Fruit fly (Drosophila melanogaster) whole organism, embryonic: ENCODE data around the gene CG9328.
A peak's percentile ranks its signal among the peaks of the same experiment; 100 is the strongest.

Experiments
- Asciz ChIP-seq: fragments of 200-800 bp; sonication (Bioruptor generic); optimal IDR thresholded peaks from 2 replicates; lab custom pipeline; 2017; ENCODE audit warnings: missing biosample characterization, mild to moderate bottlenecking, missing genetic modification characterization, missing genetic modification reagents
- Atf6 ChIP-seq: fragments of 200-800 bp; sonication (Bioruptor generic); IDR thresholded peaks from 2 replicates; pipeline ENCODE4 v1.3.6; 2022; ENCODE audit warnings: missing biosample characterization, missing genetic modification characterization
- CG10209 ChIP-seq: fragments of 200-800 bp; sonication (Bioruptor generic); optimal IDR thresholded peaks from 3 replicates; lab custom pipeline; 2017; ENCODE audit warnings: missing biosample characterization, mild to moderate bottlenecking, missing genetic modification characterization, missing genetic modification reagents
- CG11085 ChIP-seq: fragments of 200-800 bp; sonication (Bioruptor generic); IDR thresholded peaks from 2 replicates; pipeline ENCODE4 v1.3.6; 2022; ENCODE audit warnings: missing biosample characterization, missing genetic modification characterization
- CG15601 ChIP-seq: fragments of 200-800 bp; sonication (Bioruptor generic); optimal IDR thresholded peaks from 3 replicates; lab custom pipeline; 2019; ENCODE audit warnings: missing biosample characterization, mild to moderate bottlenecking, missing genetic modification characterization, moderate library complexity
- CG16813 ChIP-seq: fragments of 200-800 bp; sonication (Bioruptor generic); IDR thresholded peaks from 3 replicates; pipeline ENCODE4 v1.3.6; 2022; ENCODE audit warnings: missing biosample characterization, missing genetic modification characterization; ENCODE audit not compliant: partially characterized antibody
- CG17612 ChIP-seq: fragments of 200-800 bp; sonication (Bioruptor generic); IDR thresholded peaks from 2 replicates; pipeline ENCODE4 v1.3.6; 2022; ENCODE audit warnings: missing biosample characterization, missing genetic modification characterization
- CG18476 ChIP-seq: fragments of 200-800 bp; sonication (Bioruptor generic); optimal IDR thresholded peaks from 2 replicates; lab custom pipeline; 2016; ENCODE audit warnings: missing biosample characterization, mild to moderate bottlenecking, missing genetic modification characterization
- CG2678 ChIP-seq: fragments of 200-800 bp; sonication (Bioruptor generic); optimal IDR thresholded peaks from 3 replicates; lab custom pipeline; 2019; ENCODE audit warnings: missing biosample characterization, mild to moderate bottlenecking, missing genetic modification characterization, moderate library complexity
- CG3065 ChIP-seq: fragments of 200-800 bp; sonication (Bioruptor generic); optimal IDR thresholded peaks from 2 replicates; lab custom pipeline; 2016; ENCODE audit warnings: missing biosample characterization, missing genetic modification characterization
- CG31388 ChIP-seq: fragments of 200-800 bp; sonication (Bioruptor generic); optimal IDR thresholded peaks from 2 replicates; lab custom pipeline; 2016; ENCODE audit warnings: missing biosample characterization, missing genetic modification characterization
- CG32772 ChIP-seq: fragments of 200-800 bp; sonication (Bioruptor generic); IDR thresholded peaks from 2 replicates; pipeline ENCODE4 v1.3.6; 2022; ENCODE audit warnings: missing biosample characterization, missing genetic modification characterization
- CG6254 ChIP-seq: fragments of 200-800 bp; sonication (Bioruptor generic); optimal IDR thresholded peaks from 3 replicates; lab custom pipeline; 2017; ENCODE audit warnings: mild to moderate bottlenecking, missing biosample characterization, missing genetic modification reagents, missing genetic modification characterization
- CG6683 ChIP-seq: fragments of 200-800 bp; sonication (Bioruptor generic); optimal IDR thresholded peaks from 2 replicates; lab custom pipeline; 2017; ENCODE audit warnings: missing biosample characterization, mild to moderate bottlenecking, missing genetic modification characterization, missing genetic modification reagents
- CG6854 ChIP-seq: fragments of 200-800 bp; sonication (Bioruptor generic); optimal IDR thresholded peaks from 3 replicates; lab custom pipeline; 2017; ENCODE audit warnings: missing biosample characterization, mild to moderate bottlenecking, missing genetic modification characterization
- CG7987 ChIP-seq: fragments of 200-800 bp; sonication (Bioruptor generic); optimal IDR thresholded peaks from 2 replicates; lab custom pipeline; 2018; ENCODE audit warnings: missing biosample characterization, mild to moderate bottlenecking, missing genetic modification characterization, moderate library complexity
- CG9727 ChIP-seq: fragments of 200-800 bp; sonication (Bioruptor generic); optimal IDR thresholded peaks from 3 replicates; lab custom pipeline; 2017; ENCODE audit warnings: missing biosample characterization, mild to moderate bottlenecking, missing genetic modification characterization
- CG9797 ChIP-seq: fragments of 200-800 bp; sonication (Bioruptor generic); optimal IDR thresholded peaks from 3 replicates; lab custom pipeline; 2018; ENCODE audit warnings: missing biosample characterization, mild to moderate bottlenecking, missing genetic modification characterization
- CG9876 ChIP-seq: fragments of 200-800 bp; sonication (Bioruptor generic); optimal IDR thresholded peaks from 2 replicates; lab custom pipeline; 2016; ENCODE audit warnings: missing biosample characterization, missing genetic modification characterization
- Chrac-16 ChIP-seq: fragments of 200-800 bp; sonication (Bioruptor generic); optimal IDR thresholded peaks from 3 replicates; lab custom pipeline; 2016; ENCODE audit warnings: missing biosample characterization, missing genetic modification characterization
- CkIIα-i1 ChIP-seq: fragments of 200-800 bp; sonication (Bioruptor generic); IDR thresholded peaks from 2 replicates; pipeline ENCODE4 v1.3.6; 2022; ENCODE audit warnings: missing biosample characterization, missing genetic modification characterization
- D19A ChIP-seq: fragments of 200-800 bp; optimal IDR thresholded peaks from 3 replicates; lab custom pipeline; 2019; ENCODE audit warnings: missing biosample characterization, mild to moderate bottlenecking, missing genetic modification characterization, moderate library complexity
- Dfd ChIP-seq, 2 experiments: fragments of >200 bp; optimal IDR thresholded peaks; 2 replicates each; lab custom pipeline; 2017; ENCODE audit warnings: missing biosample characterization in 2 of 2, missing genetic modification characterization in 2 of 2
- E2f2 ChIP-seq: fragments of 200-800 bp; sonication (Bioruptor generic); IDR thresholded peaks from 2 replicates; pipeline ENCODE4 v1.3.6; 2022; ENCODE audit warnings: missing biosample characterization, missing genetic modification characterization
- Ets97D ChIP-seq: fragments of 200-800 bp; sonication (Bioruptor generic); optimal IDR thresholded peaks from 3 replicates; lab custom pipeline; 2016; ENCODE audit warnings: missing biosample characterization, missing genetic modification characterization
- HmgD ChIP-seq: fragments of 200-800 bp; sonication (Bioruptor generic); optimal IDR thresholded peaks from 3 replicates; lab custom pipeline; 2016; ENCODE audit warnings: missing biosample characterization, missing genetic modification characterization
- Hsf ChIP-seq: fragments of 200-800 bp; sonication (Bioruptor generic); optimal IDR thresholded peaks from 3 replicates; lab custom pipeline; 2016; ENCODE audit warnings: missing biosample characterization, missing genetic modification characterization
- Med ChIP-seq: fragments of 200-800 bp; sonication (Bioruptor generic); peaks from one replicate; lab custom pipeline; 2016; ENCODE audit warnings: missing biosample characterization, missing genetic modification characterization, mild to moderate bottlenecking, inconsistent platforms, moderate library complexity
- Myb ChIP-seq: fragments of 200-800 bp; sonication (Bioruptor generic); optimal IDR thresholded peaks from 2 replicates; lab custom pipeline; 2016; ENCODE audit warnings: missing biosample characterization, missing genetic modification characterization
- Rx ChIP-seq: fragments of 200-800 bp; sonication (Bioruptor generic); IDR thresholded peaks from 2 replicates; pipeline ENCODE4 v1.3.6; 2022; ENCODE audit warnings: missing biosample characterization, missing genetic modification characterization
- Sox102F ChIP-seq: fragments of 200-800 bp; sonication (Bioruptor generic); optimal IDR thresholded peaks from 2 replicates; lab custom pipeline; 2018; ENCODE audit warnings: missing biosample characterization, mild to moderate bottlenecking, missing genetic modification characterization, moderate library complexity
- ac ChIP-seq: fragments of 200-800 bp; sonication (Bioruptor generic); optimal IDR thresholded peaks from 3 replicates; lab custom pipeline; 2017; ENCODE audit warnings: missing biosample characterization, mild to moderate bottlenecking, missing genetic modification characterization
- br ChIP-seq: fragments of >200 bp; optimal IDR thresholded peaks from 2 replicates; lab custom pipeline; 2017
- btn ChIP-seq: fragments of 200-800 bp; sonication (Bioruptor generic); optimal IDR thresholded peaks from 2 replicates; lab custom pipeline; 2016; ENCODE audit warnings: missing biosample characterization, missing genetic modification characterization
- crp ChIP-seq, 2 experiments: fragments of 200-800 bp; sonication (Bioruptor generic); optimal IDR thresholded peaks; 2 replicates in 1 of 2; 3 replicates in 1 of 2; lab custom pipeline; 2017; ENCODE audit warnings: missing biosample characterization in 2 of 2, missing genetic modification characterization in 2 of 2, mild to moderate bottlenecking in 1 of 2, moderate library complexity in 1 of 2
- da ChIP-seq: fragments of 200-800 bp; sonication (Bioruptor generic); optimal IDR thresholded peaks from 2 replicates; lab custom pipeline; 2016; ENCODE audit warnings: missing biosample characterization, missing genetic modification characterization
- eve ChIP-seq, 2 experiments: fragments of >200 bp; optimal IDR thresholded peaks; 2 replicates each; lab custom pipeline; 2017; ENCODE audit warnings: missing biosample characterization in 2 of 2, missing genetic modification characterization in 2 of 2
- gsb ChIP-seq: fragments of 200-800 bp; sonication (Bioruptor generic); IDR thresholded peaks from 2 replicates; pipeline ENCODE4 v1.3.6; 2022; ENCODE audit warnings: missing biosample characterization, missing genetic modification characterization
- mirr ChIP-seq: fragments of 200-800 bp; sonication (Bioruptor generic); optimal IDR thresholded peaks from 3 replicates; lab custom pipeline; 2018; ENCODE audit warnings: missing biosample characterization, mild to moderate bottlenecking, missing genetic modification characterization
- mld ChIP-seq: fragments of 200-800 bp; sonication (Bioruptor generic); IDR thresholded peaks from 3 replicates; pipeline ENCODE4 v1.3.6; 2022; ENCODE audit warnings: missing biosample characterization, missing genetic modification characterization; ENCODE audit not compliant: partially characterized antibody
- nerfin-2 ChIP-seq: fragments of 200-800 bp; sonication (Bioruptor generic); IDR thresholded peaks from 2 replicates; pipeline ENCODE4 v1.3.6; 2022; ENCODE audit warnings: missing biosample characterization, missing genetic modification characterization; ENCODE audit not compliant: partially characterized antibody
- pan ChIP-seq, 4 experiments: fragments of >200 bp in 3 of 4; fragments of 200-800 bp in 1 of 4; sonication (Bioruptor generic) in 1 of 4; optimal IDR thresholded peaks in 3 of 4; IDR thresholded peaks in 1 of 4; 2 replicates each; pipeline versions ENCODE4 v1.3.6 to Lab custom; 2017 to 2022; ENCODE audit warnings: missing biosample characterization in 2 of 4, missing genetic modification characterization in 2 of 4, mixed read lengths in 1 of 4
- peb ChIP-seq: fragments of 200-800 bp; sonication (Bioruptor generic); IDR thresholded peaks from 2 replicates; pipeline ENCODE4 v1.3.6; 2022; ENCODE audit warnings: missing biosample characterization, missing genetic modification characterization
- schlank ChIP-seq: fragments of 200-800 bp; sonication (Bioruptor generic); optimal IDR thresholded peaks from 2 replicates; lab custom pipeline; 2018; ENCODE audit warnings: missing biosample characterization, mild to moderate bottlenecking, missing genetic modification characterization
- ssp ChIP-seq: fragments of 200-800 bp; sonication (Bioruptor generic); IDR thresholded peaks from 2 replicates; pipeline ENCODE4 v1.3.6; 2022; ENCODE audit warnings: missing biosample characterization, missing genetic modification characterization
- stc ChIP-seq: fragments of 200-800 bp; sonication (Bioruptor generic); IDR thresholded peaks from 2 replicates; pipeline ENCODE4 v1.3.6; 2022; ENCODE audit warnings: missing biosample characterization, missing genetic modification characterization
- tio ChIP-seq: fragments of 200-800 bp; sonication (Bioruptor generic); optimal IDR thresholded peaks from 2 replicates; lab custom pipeline; 2017; ENCODE audit warnings: missing biosample characterization, missing genetic modification characterization, inconsistent platforms
- tll ChIP-seq, 2 experiments: fragments of 200-800 bp in 1 of 2; fragments of >200 bp in 1 of 2; sonication (Bioruptor generic) in 1 of 2; optimal IDR thresholded peaks; 2 replicates each; lab custom pipeline; 2017 to 2019; ENCODE audit warnings: missing biosample characterization in 2 of 2, missing genetic modification characterization in 2 of 2, mild to moderate bottlenecking in 1 of 2, moderate library complexity in 1 of 2

The CG9328 gene

DNA sequence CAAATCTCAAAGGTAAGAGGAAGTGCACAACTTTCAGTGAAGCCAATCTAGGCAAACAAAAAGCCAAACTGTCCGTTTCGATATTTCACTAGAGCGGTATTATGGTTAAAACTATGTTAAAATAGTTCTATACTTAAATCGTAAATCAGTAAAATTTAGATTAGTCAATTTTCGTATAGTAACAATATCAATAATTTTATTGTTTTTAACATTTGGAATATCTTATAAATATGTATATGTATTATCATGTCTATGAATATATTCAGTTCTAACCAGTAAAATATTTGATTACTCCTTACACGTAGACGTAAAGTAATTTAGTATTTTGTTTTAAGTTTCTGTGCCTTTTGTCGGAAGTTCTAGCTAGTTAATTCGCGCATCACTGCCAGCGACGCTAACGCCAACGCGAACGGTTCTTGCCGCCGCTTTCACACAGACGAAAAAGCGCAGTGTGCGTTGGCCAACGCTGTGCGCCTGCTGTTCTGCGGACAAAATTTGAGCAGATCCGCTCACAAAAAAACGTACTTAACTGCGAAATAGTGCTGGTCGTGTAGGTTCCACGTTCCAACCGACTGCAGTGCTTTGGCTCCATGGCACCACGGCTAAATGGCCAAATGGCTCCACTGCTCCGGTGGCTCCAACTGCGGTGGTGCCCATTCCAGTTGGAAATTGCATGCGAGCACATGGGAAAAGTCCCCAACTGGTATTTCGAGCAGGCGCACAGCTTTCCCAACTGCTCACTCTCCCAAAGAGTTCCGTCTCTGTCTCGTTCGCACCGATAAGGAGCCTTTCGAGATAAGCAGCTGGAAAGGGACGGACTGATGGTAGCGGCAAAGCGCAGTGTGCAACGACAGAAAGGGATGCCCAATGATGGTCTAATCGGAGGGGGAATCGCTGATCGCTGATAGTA, 25.9 kb downstream of the CG9328 start (continued):
- TF ChIP-seq CG7987 (GFP tag; lab: Kevin White, UChicago) (peak; percentile 16), Asciz (GFP tag; lab: Kevin White, UChicago) (no peak), Dfd (GFP tag; optimal IDR thresholded peaks at IDR 0.05; lab: Kevin White, UChicago) (no peak), ssp (GFP tag; lab: Robert Waterston, UW) (peak; percentile 29; the same call in 1 of the 2 replicates), CG11085 (no peak), CG31388 (GFP tag; lab: Kevin White, UChicago) (no peak), CG9797 (GFP tag; lab: Kevin White, UChicago) (peak; percentile 5), CG10209 (GFP tag; lab: Kevin White, UChicago) (no peak), CG9727 (no peak), CG6854 (GFP tag; lab: Kevin White, UChicago) (no peak), CkIIα-i1 (GFP tag; lab: Robert Waterston, UW) (no peak), Hsf (GFP tag; lab: Kevin White, UChicago) (no peak), crp (GFP tag; optimal IDR thresholded peaks at IDR 0.05; lab: Kevin White, UChicago) (no peak), eve (GFP tag; optimal IDR thresholded peaks at IDR 0.05; lab: Kevin White, UChicago) (peak in 1 of 2 experiments; percentile 1), stc (GFP tag; lab: Robert Waterston, UW) (peak; percentile 16; the same call in 1 of the 2 replicates), CG2678 (tag; lab: Kevin White, UChicago) (peak; percentile 23), br (lab: Kevin White, UChicago) (no peak), D19A (tag; lab: Kevin White, UChicago) (no peak), Myb (GFP tag; lab: Kevin White, UChicago) (no peak), tio (GFP tag; lab: Kevin White, UChicago) (peak; percentile 37), CG18476 (GFP tag; lab: Kevin White, UChicago) (no peak), Atf6 (GFP tag; lab: Robert Waterston, UW) (0 out of 2 replicates have a peak, but pooled peaks have one; percentile 8), da (GFP tag; lab: Kevin White, UChicago) (no peak), Med (GFP tag; lab: Kevin White, UChicago) (peak; percentile 83), gsb (no peak), peb (GFP tag; lab: Robert Waterston, UW) (no peak), Ets97D (GFP tag; lab: Kevin White, UChicago) (no peak), CG32772 (GFP tag; lab: Robert Waterston, UW) (no peak), E2f2 (no peak), nerfin-2 (GFP tag; lab: Robert Waterston, UW) (peak; percentile 43; the same call in 1 of the 2 replicates), HmgD (GFP tag; lab: Kevin White, UChicago) (peak; percentile 81), pan (optimal IDR thresholded peaks at IDR 0.05; lab: Kevin White, UChicago) (no peak), pan (GFP tag; optimal IDR thresholded peaks at IDR 0.05 in 1 of 2, IDR thresholded peaks at IDR 0.05 in 1 of 2) (no peak), CG3065 (GFP tag; lab: Kevin White, UChicago) (no peak), btn (no peak), ac (GFP tag; lab: Kevin White, UChicago) (no peak), CG17612 (GFP tag; lab: Robert Waterston, UW) (no peak), CG6254 (GFP tag; lab: Kevin White, UChicago) (no peak), CG6683 (GFP tag; lab: Kevin White, UChicago) (no peak), CG9876 (GFP tag; lab: Kevin White, UChicago) (no peak), tll (GFP tag; optimal IDR thresholded peaks at IDR 0.05; lab: Kevin White, UChicago) (no peak), mld (GFP tag; lab: Robert Waterston, UW) (peak; percentile 54; the same call in 2 of the 3 replicates), Chrac-16 (GFP tag; lab: Kevin White, UChicago) (no peak), Sox102F (GFP tag; lab: Kevin White, UChicago) (no peak), CG15601 (tag; lab: Kevin White, UChicago) (no peak), Rx (GFP tag; lab: Robert Waterston, UW) (no peak), mirr (peak; percentile 58), CG16813 (GFP tag; lab: Robert Waterston, UW) (0 out of 3 replicates have a peak, but pooled peaks have one; percentile 33), schlank (tag; lab: Kevin White, UChicago) (no peak)
